Worm (Caenorhabditis elegans) whole organism, L4 larva: ENCODE results near the gene str-206.
A peak's percentile ranks its signal among the peaks of the same experiment; 100 is the strongest.

Experiments used
- F10B5.3 ChIP-seq: sonication (generic microtip); optimal IDR thresholded peaks from 2 replicates; lab custom pipeline; 2016; ENCODE audit warnings: mild to moderate bottlenecking, missing genetic modification characterization, missing compliant biosample characterization
- F49E8.2 ChIP-seq: sonication (generic microtip); optimal IDR thresholded peaks from 2 replicates; lab custom pipeline; 2016; ENCODE audit warnings: missing compliant biosample characterization, mild to moderate bottlenecking, missing genetic modification characterization, borderline replicate concordance
- R02D3.7 ChIP-seq: fragments of 150-350 bp; sonication (generic microtip); optimal IDR thresholded peaks from 3 replicates; lab custom pipeline; 2014; ENCODE audit warnings: missing biosample characterization, missing genetic modification characterization
- T20F7.1 ChIP-seq: fragments of 200-800 bp; sonication (Bioruptor generic); optimal IDR thresholded peaks from 2 replicates; lab custom pipeline; 2018; ENCODE audit warnings: mild to moderate bottlenecking, missing genetic modification characterization, missing compliant biosample characterization
- Y48G9A.11 ChIP-seq: fragments of 200-800 bp; sonication (Bioruptor generic); IDR thresholded peaks from 2 replicates; pipeline ENCODE4 v1.3.6; 2022; ENCODE audit warnings: missing genetic modification reagents, missing genetic modification characterization, missing compliant biosample characterization
- ZK337.2 ChIP-seq: fragments of 200-800 bp; sonication (Bioruptor generic); IDR thresholded peaks from 2 replicates; pipeline ENCODE4 v1.3.6; 2022; ENCODE audit warnings: missing genetic modification reagents, missing genetic modification characterization, missing compliant biosample characterization
- ZK546.5 ChIP-seq, 2 experiments: sonication (generic microtip); optimal IDR thresholded peaks; 2 replicates each; lab custom pipeline; 2017; ENCODE audit warnings: missing biosample characterization in 2 of 2, missing genetic modification characterization in 2 of 2
- aly-2 ChIP-seq: sonication (generic microtip); optimal IDR thresholded peaks from 2 replicates; lab custom pipeline; 2018; ENCODE audit warnings: missing biosample characterization, missing genetic modification characterization
- ama-1 ChIP-seq: fragments of 150-350 bp; optimal IDR thresholded peaks from 2 replicates; lab custom pipeline; 2014; ENCODE audit warnings: inconsistent platforms, mixed read lengths
- arid-1 ChIP-seq: fragments of 200-800 bp; sonication (Bioruptor generic); conservative IDR thresholded peaks from 2 replicates; pipeline ENCODE4 v1.3.6; 2022; ENCODE audit warnings: missing genetic modification reagents, missing genetic modification characterization, missing compliant biosample characterization
- ceh-20 ChIP-seq: fragments of 200-800 bp; sonication (Bioruptor generic); IDR thresholded peaks from 2 replicates; pipeline ENCODE4 v1.3.6; 2022; ENCODE audit warnings: missing genetic modification reagents, missing genetic modification characterization, missing compliant biosample characterization
- ceh-44 ChIP-seq: fragments of 200-800 bp; sonication (Bioruptor generic); IDR thresholded peaks from 2 replicates; pipeline ENCODE4 v1.3.6; 2022; ENCODE audit warnings: missing genetic modification reagents, missing genetic modification characterization, missing compliant biosample characterization
- ceh-62 ChIP-seq: sonication (generic microtip); optimal IDR thresholded peaks from 2 replicates; lab custom pipeline; 2017; ENCODE audit warnings: missing biosample characterization, missing genetic modification characterization
- ceh-82 ChIP-seq: sonication (generic microtip); optimal IDR thresholded peaks from 2 replicates; lab custom pipeline; 2017; ENCODE audit warnings: missing biosample characterization, missing genetic modification characterization
- ces-1 ChIP-seq: fragments of 150-350 bp; sonication (generic microtip); optimal IDR thresholded peaks from 4 replicates; lab custom pipeline; 2014; ENCODE audit warnings: missing biosample characterization, missing genetic modification reagents, missing genetic modification characterization
- daf-12 ChIP-seq: fragments of 150-350 bp; optimal IDR thresholded peaks from 2 replicates; lab custom pipeline; 2014; ENCODE audit warnings: missing biosample characterization, missing genetic modification reagents, missing genetic modification characterization
- daf-19 ChIP-seq: fragments of 200-800 bp; sonication (Bioruptor generic); conservative IDR thresholded peaks from 2 replicates; pipeline ENCODE4 v1.3.6; 2022; ENCODE audit warnings: missing genetic modification characterization, missing compliant biosample characterization
- dmd-6 ChIP-seq: fragments of 200-800 bp; sonication (Bioruptor generic); IDR thresholded peaks from 2 replicates; pipeline ENCODE4 v1.3.6; 2022; ENCODE audit warnings: missing genetic modification reagents, missing genetic modification characterization, missing compliant biosample characterization
- dmd-9 ChIP-seq: fragments of 200-800 bp; sonication (Bioruptor generic); IDR thresholded peaks from 2 replicates; pipeline ENCODE4 v1.3.6; 2022; ENCODE audit warnings: missing genetic modification reagents, missing genetic modification characterization, missing compliant biosample characterization
- dpl-1 ChIP-seq: fragments of 150-350 bp; optimal IDR thresholded peaks from 2 replicates; lab custom pipeline; 2014; ENCODE audit warnings: missing biosample characterization, missing genetic modification reagents, missing genetic modification characterization
- duxl-1 ChIP-seq: sonication (generic microtip); optimal IDR thresholded peaks from 2 replicates; lab custom pipeline; 2016; ENCODE audit warnings: mild to moderate bottlenecking, missing genetic modification characterization, moderate library complexity, missing compliant biosample characterization; ENCODE audit not compliant: poor library complexity
- hif-1 ChIP-seq, 2 experiments: sonication (generic microtip); optimal IDR thresholded peaks; 2 replicates each; lab custom pipeline; 2016 to 2017; ENCODE audit warnings: missing compliant biosample characterization in 2 of 2, missing genetic modification characterization in 2 of 2, missing genetic modification reagents in 2 of 2, missing genotype in 2 of 2, mild to moderate bottlenecking in 1 of 2
- hlh-30 ChIP-seq: sonication (generic microtip); optimal IDR thresholded peaks from 2 replicates; lab custom pipeline; 2017; ENCODE audit warnings: antibody characterized with exemption, mild to moderate bottlenecking, missing genetic modification characterization, missing compliant biosample characterization; ENCODE audit not compliant: insufficient read depth
- hmg-1.1 ChIP-seq: fragments of 200-800 bp; sonication (Bioruptor generic); IDR thresholded peaks from 2 replicates; pipeline ENCODE4 v1.3.6; 2022; ENCODE audit warnings: missing genetic modification reagents, missing genetic modification characterization, missing compliant biosample characterization
- jun-1 ChIP-seq: fragments of 150-350 bp; optimal IDR thresholded peaks from 2 replicates; lab custom pipeline; 2014; ENCODE audit warnings: missing biosample characterization, missing genetic modification reagents, missing genetic modification characterization
- lim-7 ChIP-seq: fragments of 200-800 bp; sonication (Bioruptor generic); IDR thresholded peaks from 2 replicates; pipeline ENCODE4 v1.3.6; 2022; ENCODE audit warnings: missing genetic modification characterization, missing compliant biosample characterization
- lin-1 ChIP-seq: fragments of 200-800 bp; sonication (Bioruptor generic); IDR thresholded peaks from 2 replicates; pipeline ENCODE4 v1.3.6; 2022; ENCODE audit warnings: missing genetic modification reagents, missing genetic modification characterization, missing compliant biosample characterization
- lin-13 ChIP-seq: fragments of 150-350 bp; optimal IDR thresholded peaks from 2 replicates; lab custom pipeline; 2014; ENCODE audit warnings: missing biosample characterization, missing genetic modification reagents, missing genetic modification characterization
- lin-38 ChIP-seq: fragments of 200-800 bp; sonication (Bioruptor generic); IDR thresholded peaks from 2 replicates; pipeline ENCODE4 v1.3.6; 2022; ENCODE audit warnings: missing genetic modification reagents, missing genetic modification characterization, missing compliant biosample characterization
- lir-3 ChIP-seq: sonication (generic microtip); optimal IDR thresholded peaks from 2 replicates; lab custom pipeline; 2016; ENCODE audit warnings: mild to moderate bottlenecking, missing genetic modification characterization, missing compliant biosample characterization
- lsy-2 ChIP-seq, 2 experiments: fragments of 150-350 bp in 1 of 2; sonication (generic microtip) in 1 of 2; optimal IDR thresholded peaks; 2 replicates each; lab custom pipeline; 2014 to 2017; ENCODE audit warnings: missing biosample characterization in 2 of 2, missing genetic modification characterization in 2 of 2
- madf-5 ChIP-seq, 2 experiments: fragments of 200-800 bp; sonication (Bioruptor generic); IDR thresholded peaks; 2 replicates each; pipeline ENCODE4 v1.3.6; 2022; ENCODE audit warnings: missing compliant biosample characterization in 2 of 2, missing genetic modification characterization in 2 of 2
- mdt-29 ChIP-seq: fragments of 200-800 bp; sonication (Bioruptor generic); IDR thresholded peaks from 2 replicates; pipeline ENCODE4 v1.3.6; 2022; ENCODE audit warnings: missing genetic modification reagents, missing genetic modification characterization, missing compliant biosample characterization
- mep-1 ChIP-seq: fragments of 150-350 bp; sonication (generic microtip); optimal IDR thresholded peaks from 3 replicates; lab custom pipeline; 2014; ENCODE audit warnings: missing biosample characterization, missing genetic modification characterization
- nhr-10 ChIP-seq: fragments of 150-350 bp; optimal IDR thresholded peaks from 2 replicates; lab custom pipeline; 2014; ENCODE audit warnings: missing biosample characterization, missing genetic modification characterization
- nhr-111 ChIP-seq: fragments of 200-800 bp; sonication (Bioruptor generic); optimal IDR thresholded peaks from 2 replicates; lab custom pipeline; 2018; ENCODE audit warnings: mild to moderate bottlenecking, missing genetic modification characterization, missing compliant biosample characterization
- nhr-41 ChIP-seq: fragments of 200-800 bp; sonication (Bioruptor generic); IDR thresholded peaks from 2 replicates; pipeline ENCODE4 v1.3.6; 2022; ENCODE audit warnings: missing genetic modification reagents, missing genetic modification characterization, missing compliant biosample characterization
- nhr-6 ChIP-seq: fragments of 150-350 bp; optimal IDR thresholded peaks from 2 replicates; lab custom pipeline; 2014; ENCODE audit warnings: missing biosample characterization, missing genetic modification characterization
- nhr-76 ChIP-seq: fragments of 150-350 bp; optimal IDR thresholded peaks from 2 replicates; lab custom pipeline; 2014; ENCODE audit warnings: missing biosample characterization, missing genetic modification characterization
- pha-4 ChIP-seq, 2 experiments: fragments of 150-350 bp in 1 of 2; fragments of 200-800 bp in 1 of 2; sonication (Bioruptor generic) in 1 of 2; IDR thresholded peaks in 1 of 2; optimal IDR thresholded peaks in 1 of 2; 2 replicates each; pipeline versions ENCODE4 v1.3.6 to Lab custom; 2014 to 2022; ENCODE audit warnings: missing genetic modification characterization in 2 of 2, missing genetic modification reagents in 2 of 2, missing biosample characterization in 1 of 2, missing compliant biosample characterization in 1 of 2
- set-16 ChIP-seq: fragments of 200-800 bp; sonication (Bioruptor generic); IDR thresholded peaks from 2 replicates; pipeline ENCODE4 v1.3.6; 2022; ENCODE audit warnings: missing genetic modification reagents, missing genetic modification characterization, missing compliant biosample characterization
- skn-1 ChIP-seq: fragments of 150-350 bp; optimal IDR thresholded peaks from 2 replicates; lab custom pipeline; 2014; ENCODE audit warnings: missing biosample characterization, missing genetic modification characterization
- snpc-1.2 ChIP-seq: fragments of 200-800 bp; sonication (Bioruptor generic); IDR thresholded peaks from 2 replicates; pipeline ENCODE4 v1.3.6; 2022; ENCODE audit warnings: missing genetic modification reagents, missing genetic modification characterization, missing compliant biosample characterization
- snpc-4 ChIP-seq: fragments of 150-350 bp; optimal IDR thresholded peaks from 2 replicates; lab custom pipeline; 2014; ENCODE audit warnings: missing biosample characterization, missing genetic modification characterization
- spr-1 ChIP-seq: sonication (generic microtip); optimal IDR thresholded peaks from 2 replicates; lab custom pipeline; 2016; ENCODE audit warnings: mild to moderate bottlenecking, missing genetic modification characterization, missing compliant biosample characterization
- unc-39 ChIP-seq: sonication (generic microtip); optimal IDR thresholded peaks from 2 replicates; lab custom pipeline; 2017; ENCODE audit warnings: missing biosample characterization, missing genetic modification characterization
- zfp-2 ChIP-seq: sonication (generic microtip); optimal IDR thresholded peaks from 2 replicates; lab custom pipeline; 2016; ENCODE audit warnings: mild to moderate bottlenecking, missing genetic modification characterization, missing compliant biosample characterization
- zfp-3 ChIP-seq: fragments of 200-800 bp; sonication (Bioruptor generic); conservative IDR thresholded peaks from 2 replicates; pipeline ENCODE4 v1.3.6; 2022; ENCODE audit warnings: missing genetic modification reagents, missing genetic modification characterization, missing compliant biosample characterization
- zip-11 ChIP-seq: fragments of 200-800 bp; sonication (Bioruptor generic); IDR thresholded peaks from 2 replicates; pipeline ENCODE4 v1.3.6; 2022; ENCODE audit warnings: missing genetic modification characterization, missing compliant biosample characterization
- zip-2 ChIP-seq: fragments of 150-350 bp; optimal IDR thresholded peaks from 2 replicates; lab custom pipeline; 2014; ENCODE audit warnings: missing biosample characterization, missing genetic modification characterization
- ztf-11 ChIP-seq: fragments of 150-350 bp; optimal IDR thresholded peaks from 2 replicates; lab custom pipeline; 2014; ENCODE audit warnings: missing biosample characterization, missing genetic modification characterization

The str-206 gene

DNA sequence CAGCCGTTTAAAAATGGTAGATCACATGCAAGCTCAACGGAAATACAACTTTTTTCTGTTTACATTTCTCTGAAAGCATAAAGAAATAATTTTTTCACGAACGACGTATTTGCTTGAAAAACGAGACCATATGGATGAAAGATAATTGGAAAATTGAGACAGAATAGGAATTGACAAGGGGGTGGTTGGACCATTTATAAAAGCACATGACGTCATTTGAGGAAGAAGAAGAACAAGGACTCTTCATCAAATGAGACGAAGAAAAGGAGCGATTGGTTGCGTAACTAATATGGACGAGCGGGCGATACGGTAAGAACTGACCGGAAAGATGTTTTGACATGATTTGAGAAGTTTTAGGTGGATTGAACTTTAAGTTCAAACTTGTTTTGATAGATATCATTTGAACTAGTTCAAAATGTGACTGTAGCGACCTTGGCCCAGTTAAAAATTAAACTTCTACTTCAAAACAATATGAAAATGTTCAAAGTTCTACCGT is 10.5 kb downstream of the str-206 start (continued):
- TF ChIP-seq dmd-6 (GFP tag; lab: Robert Waterston, UW) (peak; percentile 35; the same call in 1 of the 2 replicates), F10B5.3 (tag; lab: Kevin White, UChicago) (no peak), lin-38 (GFP tag; lab: Robert Waterston, UW) (no peak), ama-1 (lab: Kevin White, UChicago) (peak; percentile 26), ztf-11 (no peak), dmd-9 (GFP tag; lab: Robert Waterston, UW) (no peak), duxl-1 (peak; percentile 18), arid-1 (GFP tag; lab: Robert Waterston, UW) (0 out of 2 replicates have a peak, but pooled peaks have one; percentile 8), ceh-62 (tag; lab: Kevin White, UChicago) (no peak), mep-1 (tag; lab: Kevin White, UChicago) (peak; percentile 14), aly-2 (no peak), hif-1 (tag; optimal IDR thresholded peaks at IDR 0.05; lab: Kevin White, UChicago) (no peak), nhr-10 (peak; percentile 79), daf-12 (no peak), nhr-6 (peak; percentile 7), snpc-1.2 (GFP tag; lab: Robert Waterston, UW) (peak; percentile 54), dpl-1 (GFP tag; lab: Kevin White, UChicago) (no peak), nhr-41 (GFP tag; lab: Robert Waterston, UW) (no peak), lin-13 (GFP tag; lab: Kevin White, UChicago) (peak; percentile 63), zip-2 (tag; lab: Kevin White, UChicago) (no peak), set-16 (GFP tag; lab: Robert Waterston, UW) (no peak), snpc-4 (tag; lab: Kevin White, UChicago) (no peak), R02D3.7 (tag; lab: Kevin White, UChicago) (no peak), zfp-3 (GFP tag; lab: Robert Waterston, UW) (no peak; the same call in 1 of the 2 replicates), spr-1 (tag; lab: Kevin White, UChicago) (no peak), nhr-76 (tag; lab: Kevin White, UChicago) (no peak), zip-11 (GFP tag; lab: Robert Waterston, UW) (no peak), madf-5 (GFP tag; IDR thresholded peaks at IDR 0.05; lab: Robert Waterston, UW) (no peak), unc-39 (tag; lab: Kevin White, UChicago) (no peak), lsy-2 (tag; optimal IDR thresholded peaks at IDR 0.05; lab: Kevin White, UChicago) (peak in 1 of 2 experiments; percentile 69), ceh-82 (tag; lab: Kevin White, UChicago) (no peak), ceh-44 (GFP tag; lab: Robert Waterston, UW) (0 out of 2 replicates have a peak, but pooled peaks have one; percentile 34), lin-1 (GFP tag; lab: Robert Waterston, UW) (0 out of 2 replicates have a peak, but pooled peaks have one; percentile 7), lim-7 (0 out of 2 replicates have a peak, but pooled peaks have one; percentile 3), mdt-29 (GFP tag; lab: Robert Waterston, UW) (peak; percentile 42; the same call in 1 of the 2 replicates), lir-3 (tag; lab: Kevin White, UChicago) (no peak), hmg-1.1 (GFP tag; lab: Robert Waterston, UW) (peak; percentile 52), ZK337.2 (GFP tag; lab: Robert Waterston, UW) (no peak), skn-1 (tag; lab: Kevin White, UChicago) (no peak), F49E8.2 (tag; lab: Kevin White, UChicago) (no peak), daf-19 (GFP tag; lab: Robert Waterston, UW) (no peak), hlh-30 (tag; lab: Kevin White, UChicago) (peak; percentile 65), zfp-2 (tag; lab: Kevin White, UChicago) (no peak), T20F7.1 (GFP tag; lab: Kevin White, UChicago) (no peak), ces-1 (GFP tag; lab: Kevin White, UChicago) (no peak), nhr-111 (GFP tag; lab: Kevin White, UChicago) (no peak), Y48G9A.11 (GFP tag; lab: Robert Waterston, UW) (no peak), ZK546.5 (tag; optimal IDR thresholded peaks at IDR 0.05; lab: Kevin White, UChicago) (no peak), ceh-20 (GFP tag; lab: Robert Waterston, UW) (peak; percentile 65; the same call in 1 of the 2 replicates), jun-1 (tag; lab: Kevin White, UChicago) (no peak), pha-4 (GFP tag; IDR thresholded peaks at IDR 0.05; lab: Robert Waterston, UW) (peak; percentile 51; the same call in 1 of the 2 replicates), pha-4 (tag; optimal IDR thresholded peaks at IDR 0.05; lab: Kevin White, UChicago) (peak; percentile 50)
